Fruit fly (Drosophila melanogaster): ENCODE results near the gene CG13601.

Gene CG13601

dm6 chr3R:23910260-23910887 is 17.1 kb downstream of the CG13601 start (continued):
- TF ChIP-seq ss (GFP tag; optimal IDR thresholded peaks at IDR 0.05), result no peak
- no peak for TF ChIP-seq CG10669 (GFP tag; optimal IDR thresholded peaks at IDR 0.05)
- no peak for TF ChIP-seq CG1621 (tag; optimal IDR thresholded peaks at IDR 0.05)
- peak; percentile 68 for TF ChIP-seq CG32006 (GFP tag; optimal IDR thresholded peaks at IDR 0.05)
- no peak for TF ChIP-seq fd59A (GFP tag; optimal IDR thresholded peaks at IDR 0.05)
- TF ChIP-seq CG7368 (GFP tag; optimal IDR thresholded peaks at IDR 0.05), result no peak
- no peak for TF ChIP-seq CG3032 (tag; optimal IDR thresholded peaks at IDR 0.05)
- TF ChIP-seq CG8319 (GFP tag; optimal IDR thresholded peaks at IDR 0.05), result no peak
- no peak for TF ChIP-seq Eip93F (GFP tag; optimal IDR thresholded peaks at IDR 0.05)
- no peak for TF ChIP-seq net (GFP tag; optimal IDR thresholded peaks at IDR 0.05)
- no peak for TF ChIP-seq CG11902 (GFP tag; optimal IDR thresholded peaks at IDR 0.05)
- no peak for TF ChIP-seq dsx (GFP tag; optimal IDR thresholded peaks at IDR 0.05; ENCODE audit: poor library complexity, severe bottlenecking)

- no peak for TF ChIP-seq dac (GFP tag; optimal IDR thresholded peaks at IDR 0.05)
- TF ChIP-seq CG10669 (GFP tag; optimal IDR thresholded peaks at IDR 0.05), result peak; percentile 87
- TF ChIP-seq esn (GFP tag; optimal IDR thresholded peaks at IDR 0.05), result peak; percentile 84
- TF ChIP-seq cyc (GFP tag; optimal IDR thresholded peaks at IDR 0.05), result peak; percentile 29
- TF ChIP-seq Eip93F (GFP tag; optimal IDR thresholded peaks at IDR 0.05), result no peak
- TF ChIP-seq CG9139 (GFP tag; optimal IDR thresholded peaks at IDR 0.05), result peak; percentile 53
- peak; percentile 19 for TF ChIP-seq CG16779 (tag; optimal IDR thresholded peaks at IDR 0.05)
- peak; percentile 62 for TF ChIP-seq Met (GFP tag; optimal IDR thresholded peaks at IDR 0.05)
- TF ChIP-seq OdsH (GFP tag; optimal IDR thresholded peaks at IDR 0.05), result peak; percentile 77
- peak; percentile 32 for TF ChIP-seq CG11762 (GFP tag; optimal IDR thresholded peaks at IDR 0.05; ENCODE audit: insufficient read depth)
- TF ChIP-seq CG6276 (GFP tag; optimal IDR thresholded peaks at IDR 0.05), result no peak
- peak in 1 of 2 experiments; percentile 88 for TF ChIP-seq ss (GFP tag; optimal IDR thresholded peaks at IDR 0.05)
- 0 out of 3 replicates have a peak, but pooled peaks have one; percentile 21 for TF ChIP-seq CG6163 (GFP tag; IDR thresholded peaks at IDR 0.05)
- TF ChIP-seq CG1621 (tag; optimal IDR thresholded peaks at IDR 0.05), result peak; percentile 69
- TF ChIP-seq Lpt (GFP tag; optimal IDR thresholded peaks at IDR 0.05), result no peak
- TF ChIP-seq dsx (GFP tag; optimal IDR thresholded peaks at IDR 0.05; ENCODE audit: poor library complexity, severe bottlenecking), result peak; percentile 68
- 0 out of 3 replicates have a peak, but pooled peaks have one; percentile 22 for TF ChIP-seq CG8119 (GFP tag; IDR thresholded peaks at IDR 0.05)
- peak; percentile 62 for TF ChIP-seq CG7368 (GFP tag; optimal IDR thresholded peaks at IDR 0.05)
- no peak for TF ChIP-seq eg (GFP tag; IDR thresholded peaks at IDR 0.05)
- TF ChIP-seq CG15336 (GFP tag; IDR thresholded peaks at IDR 0.05), result no peak
- peak; percentile 77 for TF ChIP-seq CG11902 (GFP tag; optimal IDR thresholded peaks at IDR 0.05)
- TF ChIP-seq Ets96B (tag; optimal IDR thresholded peaks at IDR 0.05), result peak; percentile 81
- TF ChIP-seq Hr39 (GFP tag; optimal IDR thresholded peaks at IDR 0.05), result peak; percentile 82
- peak; percentile 76 for TF ChIP-seq achi (GFP tag; optimal IDR thresholded peaks at IDR 0.05)
- peak; percentile 86 for TF ChIP-seq CG8632 (GFP tag; optimal IDR thresholded peaks at IDR 0.05)
- TF ChIP-seq acj6 (GFP tag; optimal IDR thresholded peaks at IDR 0.05), result peak; percentile 82
- TF ChIP-seq net (GFP tag; optimal IDR thresholded peaks at IDR 0.05), result peak; percentile 80
- peak; percentile 86 for TF ChIP-seq CG31627 (GFP tag; optimal IDR thresholded peaks at IDR 0.05)
- peak; percentile 53 for TF ChIP-seq CG6808 (GFP tag; optimal IDR thresholded peaks at IDR 0.05)
- peak; percentile 70 for TF ChIP-seq Ets21C (GFP tag; optimal IDR thresholded peaks at IDR 0.05)
- TF ChIP-seq svp (GFP tag), result peak; percentile 95
- peak; percentile 79 for TF ChIP-seq Sox14 (GFP tag; optimal IDR thresholded peaks at IDR 0.05)
- TF ChIP-seq fd59A (GFP tag; optimal IDR thresholded peaks at IDR 0.05), result peak; percentile 84
- peak; percentile 54 to 60 for TF ChIP-seq salr (GFP tag; optimal IDR thresholded peaks at IDR 0.05)
- peak; percentile 26 for TF ChIP-seq CG6854 (GFP tag; optimal IDR thresholded peaks at IDR 0.05)
- peak; percentile 78 for TF ChIP-seq topi (GFP tag; optimal IDR thresholded peaks at IDR 0.05)
- no peak for TF ChIP-seq Hr4 (GFP tag; optimal IDR thresholded peaks at IDR 0.05)
- TF ChIP-seq CG10631 (GFP tag; optimal IDR thresholded peaks at IDR 0.05), result peak; percentile 73
- peak; percentile 78 for TF ChIP-seq Eip75B (GFP tag; optimal IDR thresholded peaks at IDR 0.05)
- peak; percentile 45 for TF ChIP-seq vri (GFP tag; optimal IDR thresholded peaks at IDR 0.05)
- TF ChIP-seq CG3032 (tag; optimal IDR thresholded peaks at IDR 0.05), result peak; percentile 73
- peak; percentile 19 for TF ChIP-seq Blimp-1 (GFP tag; optimal IDR thresholded peaks at IDR 0.05)
- no peak for TF ChIP-seq Gug (GFP tag; IDR thresholded peaks at IDR 0.05)
- peak; percentile 18 for TF ChIP-seq fd85E (GFP tag; optimal IDR thresholded peaks at IDR 0.05)
These were observed 18.0 kb downstream of the CG13601 start for dm6 chr3R:23909347-23909862.

Measured in whole organism, prepupa.